Worm (Caenorhabditis elegans): Measurements from ENCODE around the gene rpn-3.

DNA sequence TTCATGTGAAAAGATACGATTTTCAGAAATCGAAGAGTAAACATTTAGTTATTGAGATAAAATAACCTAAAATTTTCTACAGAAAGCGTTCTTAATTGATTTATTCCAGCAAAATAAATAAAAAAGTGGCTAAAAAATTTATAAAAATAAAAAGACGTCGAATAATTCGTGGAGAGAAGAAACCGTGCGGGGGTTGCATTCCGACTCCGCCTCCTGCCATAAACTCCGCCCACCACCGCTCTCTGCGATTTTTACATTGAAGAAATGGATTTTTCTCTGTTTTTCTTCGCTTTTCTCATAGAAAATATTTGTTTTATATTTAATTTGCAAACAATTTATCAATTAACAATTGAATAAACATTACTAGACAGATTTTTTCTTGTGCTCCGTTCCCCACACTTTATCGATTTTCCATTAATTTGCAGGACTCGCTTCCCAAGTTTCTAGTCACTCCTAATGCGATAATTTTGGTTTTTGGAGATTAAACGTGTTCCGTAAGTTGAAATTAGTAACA is 41.6 kb upstream of the rpn-3 start, which contains the start of the genes ubxn-4 and cyy-1:
- TF ChIP-seq nhr-47 (tag; optimal IDR thresholded peaks at IDR 0.05) (no peak), efl-3 (GFP tag; optimal IDR thresholded peaks at IDR 0.05) (no peak), ama-1 (optimal IDR thresholded peaks at IDR 0.05) (no peak), elt-3 (tag; optimal IDR thresholded peaks at IDR 0.05) (no peak), mdl-1 (tag; optimal IDR thresholded peaks at IDR 0.05) (no peak)

Data from whole organism, L1 larva.